Fruit fly (Drosophila melanogaster) whole organism, embryonic: ENCODE measurements around the gene CG4770.

Experiments used
- Awh ChIP-seq: fragments of 200-800 bp; sonication (Bioruptor generic); IDR thresholded peaks from 2 replicates; pipeline ENCODE4, ENCODE4 v1.3.6; 2022; ENCODE audit warnings: missing biosample characterization, missing genetic modification characterization
- C15 ChIP-seq: fragments of 200-800 bp; sonication (Bioruptor generic); IDR thresholded peaks from 3 replicates; pipeline ENCODE4 v1.3.6; 2022; ENCODE audit warnings: missing biosample characterization, missing genetic modification characterization
- CG10267 ChIP-seq: fragments of 200-800 bp; sonication (Bioruptor generic); optimal IDR thresholded peaks from 2 replicates; lab custom pipeline; 2018; ENCODE audit warnings: missing biosample characterization, mild to moderate bottlenecking, missing genetic modification characterization, moderate library complexity
- CG10431 ChIP-seq: fragments of 200-800 bp; sonication (Bioruptor generic); optimal IDR thresholded peaks from 3 replicates; lab custom pipeline; 2018; ENCODE audit warnings: missing biosample characterization, mild to moderate bottlenecking, missing genetic modification characterization
- CG10543 ChIP-seq: fragments of 200-800 bp; sonication (Bioruptor generic); optimal IDR thresholded peaks from 3 replicates; lab custom pipeline; 2017; ENCODE audit warnings: missing biosample characterization, mild to moderate bottlenecking, missing genetic modification characterization, moderate library complexity
- CG11696 ChIP-seq: fragments of 200-800 bp; sonication (Bioruptor generic); IDR thresholded peaks from 2 replicates; pipeline ENCODE4 v1.3.6; 2022; ENCODE audit warnings: missing biosample characterization, missing genetic modification characterization
- CG14965 ChIP-seq: fragments of 200-800 bp; sonication (Bioruptor generic); optimal IDR thresholded peaks from 2 replicates; lab custom pipeline; 2016; ENCODE audit warnings: missing biosample characterization, missing genetic modification characterization, borderline replicate concordance
- CG17359 ChIP-seq: fragments of 200-800 bp; sonication (Bioruptor generic); optimal IDR thresholded peaks from 3 replicates; lab custom pipeline; 2018; ENCODE audit warnings: missing biosample characterization, mild to moderate bottlenecking, missing genetic modification characterization, moderate library complexity
- CG18619 ChIP-seq: fragments of 200-800 bp; sonication (Bioruptor generic); optimal IDR thresholded peaks from 3 replicates; lab custom pipeline; 2017; ENCODE audit warnings: missing biosample characterization, mild to moderate bottlenecking, missing genetic modification characterization
- CG2202 ChIP-seq: fragments of 200-800 bp; sonication (Bioruptor generic); optimal IDR thresholded peaks from 2 replicates; lab custom pipeline; 2018; ENCODE audit warnings: missing biosample characterization, mild to moderate bottlenecking, missing genetic modification characterization
- CG3065 ChIP-seq: fragments of 200-800 bp; sonication (Bioruptor generic); optimal IDR thresholded peaks from 2 replicates; lab custom pipeline; 2016; ENCODE audit warnings: missing biosample characterization, missing genetic modification characterization
- CG32532 ChIP-seq: fragments of 200-800 bp; sonication (Bioruptor generic); IDR thresholded peaks from 2 replicates; pipeline ENCODE4 v1.3.6; 2022; ENCODE audit warnings: missing biosample characterization, missing genetic modification characterization
- CG3281 ChIP-seq: fragments of 200-800 bp; sonication (Bioruptor generic); optimal IDR thresholded peaks from 3 replicates; lab custom pipeline; 2017; ENCODE audit warnings: missing biosample characterization, mild to moderate bottlenecking, missing genetic modification characterization
- CG42726 ChIP-seq: fragments of 200-800 bp; sonication (Bioruptor generic); IDR thresholded peaks from 2 replicates; pipeline ENCODE4 v1.3.6; 2022; ENCODE audit warnings: missing biosample characterization, missing genetic modification characterization; ENCODE audit not compliant: partially characterized antibody
- CG4730 ChIP-seq: fragments of 200-800 bp; sonication (Bioruptor generic); IDR thresholded peaks from 2 replicates; pipeline ENCODE4 v1.3.6; 2022; ENCODE audit warnings: missing biosample characterization, missing genetic modification characterization
- CG5245 ChIP-seq: fragments of 200-800 bp; sonication (Bioruptor generic); optimal IDR thresholded peaks from 3 replicates; lab custom pipeline; 2016; ENCODE audit warnings: missing biosample characterization, missing genetic modification characterization
- CG6254 ChIP-seq: fragments of 200-800 bp; sonication (Bioruptor generic); optimal IDR thresholded peaks from 3 replicates; lab custom pipeline; 2017; ENCODE audit warnings: mild to moderate bottlenecking, missing biosample characterization, missing genetic modification reagents, missing genetic modification characterization
- CG7357 ChIP-seq: fragments of 200-800 bp; sonication (Bioruptor generic); IDR thresholded peaks from 3 replicates; pipeline ENCODE4 v1.3.6; 2022; ENCODE audit warnings: missing biosample characterization, missing genetic modification characterization
- CG8281 ChIP-seq: fragments of 200-800 bp; sonication (Bioruptor generic); optimal IDR thresholded peaks from 2 replicates; lab custom pipeline; 2018; ENCODE audit warnings: missing biosample characterization, mild to moderate bottlenecking, missing genetic modification characterization, moderate library complexity
- CoRest ChIP-seq: fragments of 200-800 bp; sonication (Bioruptor generic); optimal IDR thresholded peaks from 3 replicates; lab custom pipeline; 2018; ENCODE audit warnings: missing biosample characterization, mild to moderate bottlenecking, missing genetic modification characterization, moderate library complexity
- Fer1 ChIP-seq: fragments of 200-800 bp; sonication (Bioruptor generic); optimal IDR thresholded peaks from 2 replicates; lab custom pipeline; 2017; ENCODE audit warnings: missing biosample characterization, mild to moderate bottlenecking, missing genetic modification characterization
- HmgZ ChIP-seq: fragments of 200-800 bp; sonication (Bioruptor generic); optimal IDR thresholded peaks from 2 replicates; lab custom pipeline; 2018; ENCODE audit warnings: missing biosample characterization, mild to moderate bottlenecking, missing genetic modification characterization
- Hr51 ChIP-seq, 2 experiments: fragments of 200-800 bp; sonication (Bioruptor generic); optimal IDR thresholded peaks; 2 replicates in 1 of 2; 3 replicates in 1 of 2; lab custom pipeline; 2016 to 2018; ENCODE audit warnings: missing biosample characterization in 2 of 2, missing genetic modification characterization in 2 of 2, mild to moderate bottlenecking in 1 of 2, moderate library complexity in 1 of 2
- Meics ChIP-seq: fragments of 200-800 bp; sonication (Bioruptor generic); optimal IDR thresholded peaks from 2 replicates; lab custom pipeline; 2017; ENCODE audit warnings: missing biosample characterization, mild to moderate bottlenecking, missing genetic modification characterization
- Oli ChIP-seq: fragments of 200-800 bp; sonication (Bioruptor generic); optimal IDR thresholded peaks from 2 replicates; lab custom pipeline; 2018; ENCODE audit warnings: missing biosample characterization, mild to moderate bottlenecking, missing genetic modification characterization, moderate library complexity
- ase ChIP-seq: fragments of 200-800 bp; sonication (Bioruptor generic); IDR thresholded peaks from 3 replicates; pipeline ENCODE4 v1.3.6; 2022; ENCODE audit warnings: missing biosample characterization, missing genetic modification characterization
- bcd ChIP-seq: fragments of 200-800 bp; sonication (Bioruptor generic); optimal IDR thresholded peaks from 2 replicates; lab custom pipeline; 2017; ENCODE audit warnings: missing biosample characterization, mild to moderate bottlenecking, missing genetic modification characterization
- chif ChIP-seq, 2 experiments: fragments of 200-800 bp; sonication (Bioruptor generic); optimal IDR thresholded peaks; 3 replicates each; lab custom pipeline; 2016; ENCODE audit warnings: missing biosample characterization in 2 of 2, missing genetic modification characterization in 2 of 2
- esg ChIP-seq: fragments of 200-800 bp; sonication (Bioruptor generic); conservative IDR thresholded peaks from 2 replicates; pipeline ENCODE4 v1.3.6; 2022; ENCODE audit warnings: missing biosample characterization, missing genetic modification characterization
- fu2 ChIP-seq: fragments of 200-800 bp; sonication (Bioruptor generic); optimal IDR thresholded peaks from 2 replicates; lab custom pipeline; 2016; ENCODE audit warnings: missing biosample characterization, missing genetic modification characterization
- gcm ChIP-seq: fragments of 200-800 bp; sonication (Bioruptor generic); optimal IDR thresholded peaks from 2 replicates; lab custom pipeline; 2019; ENCODE audit warnings: missing biosample characterization, mild to moderate bottlenecking, missing genetic modification characterization, moderate library complexity
- grn ChIP-seq: fragments of 200-800 bp; sonication (Bioruptor generic); optimal IDR thresholded peaks from 3 replicates; lab custom pipeline; 2017; ENCODE audit warnings: missing biosample characterization, missing genetic modification characterization
- gsb ChIP-seq: fragments of 200-800 bp; sonication (Bioruptor generic); IDR thresholded peaks from 2 replicates; pipeline ENCODE4 v1.3.6; 2022; ENCODE audit warnings: missing biosample characterization, missing genetic modification characterization
- ham ChIP-seq: fragments of 200-800 bp; sonication (Bioruptor generic); IDR thresholded peaks from 2 replicates; pipeline ENCODE4 v1.3.6; 2022; ENCODE audit warnings: missing biosample characterization, missing genetic modification characterization
- hkb ChIP-seq, 2 experiments: fragments of 200-800 bp in 1 of 2; fragments of >200 bp in 1 of 2; sonication (Bioruptor generic) in 1 of 2; IDR thresholded peaks in 1 of 2; optimal IDR thresholded peaks in 1 of 2; 2 replicates each; pipeline versions ENCODE4 v1.3.6 to Lab custom; 2017 to 2022; ENCODE audit warnings: missing biosample characterization in 1 of 2, missing genetic modification characterization in 1 of 2
- kah ChIP-seq: fragments of 200-800 bp; sonication (Bioruptor generic); optimal IDR thresholded peaks from 2 replicates; lab custom pipeline; 2018; ENCODE audit warnings: missing biosample characterization, mild to moderate bottlenecking, missing genetic modification characterization
- lbe ChIP-seq: fragments of 200-800 bp; sonication (Bioruptor generic); optimal IDR thresholded peaks from 2 replicates; lab custom pipeline; 2016; ENCODE audit warnings: missing biosample characterization, mild to moderate bottlenecking, missing genetic modification characterization
- lola ChIP-seq, 3 experiments: fragments of >200 bp in 2 of 3; fragments of 200-800 bp in 1 of 3; sonication (Bioruptor generic) in 1 of 3; optimal IDR thresholded peaks; 2 replicates each; lab custom pipeline; 2017 to 2019; ENCODE audit warnings: missing biosample characterization in 3 of 3, missing genetic modification characterization in 3 of 3, mild to moderate bottlenecking in 1 of 3, moderate library complexity in 1 of 3
- mld ChIP-seq: fragments of 200-800 bp; sonication (Bioruptor generic); IDR thresholded peaks from 3 replicates; pipeline ENCODE4 v1.3.6; 2022; ENCODE audit warnings: missing biosample characterization, missing genetic modification characterization; ENCODE audit not compliant: partially characterized antibody
- nau ChIP-seq: fragments of 200-800 bp; sonication (Bioruptor generic); optimal IDR thresholded peaks from 3 replicates; lab custom pipeline; 2017; ENCODE audit warnings: missing biosample characterization, mild to moderate bottlenecking, missing genetic modification characterization, missing genetic modification reagents
- pita ChIP-seq: fragments of 200-800 bp; sonication (Bioruptor generic); optimal IDR thresholded peaks from 2 replicates; lab custom pipeline; 2017; ENCODE audit warnings: missing biosample characterization, mild to moderate bottlenecking, missing genetic modification characterization
- sima ChIP-seq: fragments of 200-800 bp; sonication (Bioruptor generic); optimal IDR thresholded peaks from 2 replicates; lab custom pipeline; 2016; ENCODE audit warnings: missing biosample characterization, missing genetic modification characterization
- slp2 ChIP-seq: fragments of 200-800 bp; sonication (Bioruptor generic); optimal IDR thresholded peaks from 2 replicates; lab custom pipeline; 2016; ENCODE audit warnings: missing biosample characterization, missing genetic modification characterization
- tap ChIP-seq: fragments of 200-800 bp; optimal IDR thresholded peaks from 3 replicates; lab custom pipeline; 2019; ENCODE audit warnings: missing biosample characterization, mild to moderate bottlenecking, missing genetic modification characterization, moderate library complexity
- tin ChIP-seq: fragments of 200-800 bp; sonication (Bioruptor generic); optimal IDR thresholded peaks from 3 replicates; lab custom pipeline; 2016; ENCODE audit warnings: missing biosample characterization, missing genetic modification characterization
- twi ChIP-seq: fragments of 200-800 bp; optimal IDR thresholded peaks from 2 replicates; lab custom pipeline; 2019; ENCODE audit warnings: missing biosample characterization, mild to moderate bottlenecking, missing genetic modification characterization, moderate library complexity
- zf30C ChIP-seq: fragments of 200-800 bp; sonication (Bioruptor generic); optimal IDR thresholded peaks from 3 replicates; lab custom pipeline; 2018; ENCODE audit warnings: missing biosample characterization, mild to moderate bottlenecking, missing genetic modification characterization
- zfh2 ChIP-seq: fragments of 200-800 bp; sonication (Bioruptor generic); optimal IDR thresholded peaks from 2 replicates; lab custom pipeline; 2016; ENCODE audit warnings: missing biosample characterization, missing genetic modification characterization

Gene CG4770

DNA sequence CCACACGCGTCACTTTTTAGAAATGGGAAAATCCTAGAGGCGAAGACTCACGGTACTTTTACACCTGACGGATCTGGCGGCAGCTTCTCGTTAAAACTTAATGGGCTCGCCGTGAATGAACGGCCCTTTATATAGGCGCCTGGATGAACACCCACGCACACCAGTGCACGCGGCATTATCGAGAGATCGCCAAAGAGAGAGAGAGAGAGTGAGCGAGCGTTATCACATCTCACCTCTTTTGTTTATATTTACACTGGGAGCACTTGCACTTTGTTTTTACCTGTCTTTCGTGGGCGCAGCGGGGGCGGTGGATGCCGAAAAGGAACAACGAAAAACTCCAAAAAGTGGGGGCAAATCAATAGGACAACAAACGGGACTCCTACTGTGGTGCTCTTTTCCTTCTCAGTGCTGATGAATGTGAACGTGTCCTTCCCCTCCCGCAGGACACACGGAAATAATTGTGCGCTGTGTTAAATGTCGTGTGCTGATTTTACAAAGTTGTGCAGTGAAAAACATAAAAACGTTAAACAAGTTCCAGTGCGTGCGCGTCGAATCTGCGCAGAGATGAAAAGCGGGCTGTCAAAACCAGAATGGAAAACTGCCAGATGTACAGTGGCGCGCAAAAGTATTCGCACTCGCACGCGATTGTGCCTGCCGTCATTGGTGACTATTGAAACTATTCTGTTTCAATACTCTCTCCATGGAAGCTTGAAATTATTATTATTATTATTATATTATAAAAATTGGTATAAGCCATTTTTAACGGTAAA, 43.0 kb upstream of the CG4770 start, which contains the start of gene Mrp5 (continued):
- peak; percentile 48 for TF ChIP-seq CG11696
- 0 out of 2 replicates have a peak, but pooled peaks have one; percentile 35 for TF ChIP-seq ham (GFP tag; lab: Robert Waterston, UW)
- no peak for TF ChIP-seq hkb (optimal IDR thresholded peaks at IDR 0.05; lab: Kevin White, UChicago)
- peak; percentile 73 for TF ChIP-seq hkb (GFP tag; IDR thresholded peaks at IDR 0.05; lab: Robert Waterston, UW)
- no peak for TF ChIP-seq CG7357 (GFP tag; lab: Robert Waterston, UW)
- no peak for TF ChIP-seq fu2 (GFP tag; lab: Kevin White, UChicago)
- TF ChIP-seq mld = no peak
- TF ChIP-seq Hr51 (GFP tag; optimal IDR thresholded peaks at IDR 0.05; lab: Kevin White, UChicago) = peak in 1 of 2 experiments; percentile 40
- peak; percentile 48 for TF ChIP-seq CG17359 (tag; lab: Kevin White, UChicago)
- no peak for TF ChIP-seq CG14965 (GFP tag; lab: Kevin White, UChicago)
- no peak for TF ChIP-seq CG10543 (GFP tag; lab: Kevin White, UChicago)
- peak; percentile 40 for TF ChIP-seq CG10267 (tag; lab: Kevin White, UChicago)
- no peak for TF ChIP-seq twi
- TF ChIP-seq CG8281 = no peak
- no peak for TF ChIP-seq zfh2
- TF ChIP-seq zf30C (GFP tag; lab: Kevin White, UChicago) = no peak
- no peak for TF ChIP-seq CG3065 (GFP tag; lab: Kevin White, UChicago)
- TF ChIP-seq grn = peak; percentile 71
- peak; percentile 53; the same call in 2 of the 3 replicates for TF ChIP-seq ase (GFP tag; lab: Robert Waterston, UW)
- TF ChIP-seq gcm = no peak
- peak; percentile 11 for TF ChIP-seq Fer1 (GFP tag; lab: Kevin White, UChicago)
- no peak for TF ChIP-seq CG10431 (GFP tag; lab: Kevin White, UChicago)
- peak; percentile 15 for TF ChIP-seq bcd (GFP tag; lab: Kevin White, UChicago)
- TF ChIP-seq kah (GFP tag; lab: Kevin White, UChicago) = peak; percentile 42
- no peak for TF ChIP-seq sima (GFP tag; lab: Kevin White, UChicago)
- peak; percentile 50 for TF ChIP-seq CG6254
- TF ChIP-seq lola (GFP tag; optimal IDR thresholded peaks at IDR 0.05; lab: Kevin White, UChicago) = no peak
- no peak for TF ChIP-seq HmgZ
- no peak for TF ChIP-seq gsb
- peak; percentile 61 for TF ChIP-seq Awh (GFP tag; lab: Robert Waterston, UW)
- TF ChIP-seq CG18619 (GFP tag; lab: Kevin White, UChicago) = no peak
- TF ChIP-seq pita = no peak
- TF ChIP-seq lbe = no peak
- 0 out of 2 replicates have a peak, but pooled peaks have one; percentile 7 for TF ChIP-seq CG42726 (GFP tag; lab: Robert Waterston, UW)
- TF ChIP-seq Oli (tag; lab: Kevin White, UChicago) = peak; percentile 11
- TF ChIP-seq CG3281 (GFP tag; lab: Kevin White, UChicago) = peak; percentile 26
- peak; percentile 72 for TF ChIP-seq CG32532 (GFP tag; lab: Robert Waterston, UW)
- no peak for TF ChIP-seq CG2202
- TF ChIP-seq Meics (GFP tag; lab: Kevin White, UChicago) = peak; percentile 59
- TF ChIP-seq C15 = 0 out of 3 replicates have a peak, but pooled peaks have one; percentile 47
- TF ChIP-seq chif (GFP tag; optimal IDR thresholded peaks at IDR 0.05; lab: Kevin White, UChicago) = no peak
- TF ChIP-seq slp2 (GFP tag; lab: Kevin White, UChicago) = no peak
- peak; percentile 32 for TF ChIP-seq tin (GFP tag; lab: Kevin White, UChicago)
- no peak for TF ChIP-seq nau (GFP tag; lab: Kevin White, UChicago)
- peak; percentile 26; the same call in 1 of the 2 replicates for TF ChIP-seq esg
- TF ChIP-seq CG5245 (GFP tag; lab: Kevin White, UChicago) = no peak
- TF ChIP-seq tap = no peak
- peak; percentile 22 for TF ChIP-seq CoRest (tag; lab: Kevin White, UChicago)
- 0 out of 2 replicates have a peak, but pooled peaks have one; percentile 13 for TF ChIP-seq CG4730 (GFP tag; lab: Robert Waterston, UW)
